Worm (Caenorhabditis elegans) whole organism, L2 larva: ENCODE data around the gene T24C2.3.

ENCODE experiments used
- R02D3.7 ChIP-seq: fragments of 150-350 bp; optimal IDR thresholded peaks from 2 replicates; lab custom pipeline; 2014; ENCODE audit warnings: missing biosample characterization, missing genetic modification characterization
- Y55F3AM.14 ChIP-seq: fragments of 200-800 bp; sonication (Bioruptor generic); optimal IDR thresholded peaks from 2 replicates; lab custom pipeline; 2018; ENCODE audit warnings: mild to moderate bottlenecking, missing genetic modification characterization, missing compliant biosample characterization
- ZK546.5 ChIP-seq: sonication (generic microtip); optimal IDR thresholded peaks from 2 replicates; lab custom pipeline; 2017; ENCODE audit warnings: missing biosample characterization, missing genetic modification characterization
- alr-1 ChIP-seq: fragments of 150-350 bp; optimal IDR thresholded peaks from 2 replicates; lab custom pipeline; 2014; ENCODE audit warnings: missing biosample characterization, missing genetic modification characterization
- aly-2 ChIP-seq: fragments of 150-350 bp; optimal IDR thresholded peaks from 2 replicates; lab custom pipeline; 2014; ENCODE audit warnings: missing biosample characterization, missing genetic modification characterization
- ama-1 ChIP-seq: fragments of 150-350 bp; optimal IDR thresholded peaks from 2 replicates; lab custom pipeline; 2018; ENCODE audit warnings: inconsistent platforms
- blmp-1 ChIP-seq: sonication (generic microtip); optimal IDR thresholded peaks from 2 replicates; lab custom pipeline; 2017; ENCODE audit warnings: missing genetic modification characterization, mild to moderate bottlenecking, missing compliant biosample characterization, antibody characterized with exemption, moderate library complexity; ENCODE audit not compliant: insufficient read depth
- ceh-16 ChIP-seq: fragments of 150-350 bp; optimal IDR thresholded peaks from 2 replicates; lab custom pipeline; 2014; ENCODE audit warnings: missing biosample characterization, missing genetic modification characterization
- ceh-82 ChIP-seq: fragments of 150-350 bp; optimal IDR thresholded peaks from 2 replicates; lab custom pipeline; 2014; ENCODE audit warnings: missing biosample characterization, missing genetic modification characterization
- crh-2 ChIP-seq: sonication (generic microtip); optimal IDR thresholded peaks from 2 replicates; lab custom pipeline; 2017; ENCODE audit warnings: missing biosample characterization, missing genetic modification characterization
- dmd-4 ChIP-seq: sonication (generic microtip); optimal IDR thresholded peaks from 2 replicates; lab custom pipeline; 2017; ENCODE audit warnings: missing biosample characterization, missing genetic modification characterization
- egl-27 ChIP-seq: sonication (generic microtip); optimal IDR thresholded peaks from 3 replicates; lab custom pipeline; 2017; ENCODE audit warnings: missing biosample characterization, missing genetic modification reagents, missing genetic modification characterization
- elt-1 ChIP-seq: fragments of 150-350 bp; optimal IDR thresholded peaks from 2 replicates; lab custom pipeline; 2014; ENCODE audit warnings: missing biosample characterization, missing genetic modification characterization
- elt-3 ChIP-seq: sonication (generic microtip); optimal IDR thresholded peaks from 2 replicates; lab custom pipeline; 2017; ENCODE audit warnings: missing biosample characterization, missing genetic modification characterization
- fos-1 ChIP-seq: fragments of 150-350 bp; optimal IDR thresholded peaks from 2 replicates; lab custom pipeline; 2014; ENCODE audit warnings: missing biosample characterization, missing genetic modification characterization
- gmeb-1 ChIP-seq: fragments of 150-350 bp; optimal IDR thresholded peaks from 2 replicates; lab custom pipeline; 2014; ENCODE audit warnings: missing biosample characterization, missing genetic modification characterization
- lin-11 ChIP-seq: fragments of 150-350 bp; sonication (generic microtip); optimal IDR thresholded peaks from 2 replicates; lab custom pipeline; 2014; ENCODE audit warnings: missing biosample characterization, missing genetic modification characterization, inconsistent platforms, mixed read lengths
- lin-13 ChIP-seq: fragments of 150-350 bp; optimal IDR thresholded peaks from 2 replicates; lab custom pipeline; 2014; ENCODE audit warnings: missing biosample characterization, missing genetic modification reagents, missing genetic modification characterization
- lin-39 ChIP-seq: fragments of 150-350 bp; optimal IDR thresholded peaks from 2 replicates; lab custom pipeline; 2014; ENCODE audit warnings: missing biosample characterization, missing genetic modification reagents, missing genetic modification characterization
- lsy-2 ChIP-seq, 2 experiments: fragments of 150-350 bp in 1 of 2; sonication (generic microtip) in 1 of 2; optimal IDR thresholded peaks; 2 replicates each; lab custom pipeline; 2014 to 2017; ENCODE audit warnings: missing biosample characterization in 2 of 2, missing genetic modification characterization in 2 of 2
- mab-5 ChIP-seq: fragments of 150-350 bp; optimal IDR thresholded peaks from 2 replicates; lab custom pipeline; 2014; ENCODE audit warnings: missing biosample characterization, missing genetic modification characterization
- mbf-1 ChIP-seq: sonication (generic microtip); optimal IDR thresholded peaks from 2 replicates; lab custom pipeline; 2017; ENCODE audit warnings: missing biosample characterization, missing genetic modification characterization
- mdl-1 ChIP-seq, 2 experiments: fragments of 150-350 bp in 1 of 2; sonication (generic microtip) in 1 of 2; optimal IDR thresholded peaks; 2 replicates each; lab custom pipeline; 2017; ENCODE audit warnings: missing biosample characterization in 2 of 2, missing genetic modification characterization in 2 of 2
- nhr-10 ChIP-seq: sonication (generic microtip); optimal IDR thresholded peaks from 2 replicates; lab custom pipeline; 2017; ENCODE audit warnings: missing biosample characterization, missing genetic modification characterization
- nhr-11 ChIP-seq: fragments of 150-350 bp; optimal IDR thresholded peaks from 2 replicates; lab custom pipeline; 2014; ENCODE audit warnings: missing biosample characterization, missing genetic modification characterization
- nhr-129 ChIP-seq: fragments of 150-350 bp; optimal IDR thresholded peaks from 2 replicates; lab custom pipeline; 2014; ENCODE audit warnings: missing biosample characterization, missing genetic modification characterization
- nhr-21 ChIP-seq: fragments of 150-350 bp; optimal IDR thresholded peaks from 2 replicates; lab custom pipeline; 2014; ENCODE audit warnings: missing biosample characterization, missing genetic modification characterization
- nhr-23 ChIP-seq: fragments of 150-350 bp; optimal IDR thresholded peaks from 2 replicates; lab custom pipeline; 2014; ENCODE audit warnings: missing biosample characterization, missing genetic modification reagents, missing genetic modification characterization
- nhr-25 ChIP-seq: fragments of 150-350 bp; sonication (generic microtip); optimal IDR thresholded peaks from 3 replicates; lab custom pipeline; 2014; ENCODE audit warnings: missing biosample characterization, missing genetic modification characterization
- nhr-6 ChIP-seq: fragments of 150-350 bp; optimal IDR thresholded peaks from 2 replicates; lab custom pipeline; 2014; ENCODE audit warnings: missing biosample characterization, missing genetic modification characterization
- sem-4 ChIP-seq: fragments of 150-350 bp; optimal IDR thresholded peaks from 2 replicates; lab custom pipeline; 2014; ENCODE audit warnings: missing biosample characterization, missing genetic modification reagents, missing genetic modification characterization
- sma-3 ChIP-seq: sonication (generic microtip); optimal IDR thresholded peaks from 2 replicates; lab custom pipeline; 2016; ENCODE audit warnings: missing genetic modification reagents, missing genetic modification characterization, missing compliant biosample characterization
- sma-9 ChIP-seq, 2 experiments: fragments of 150-350 bp in 1 of 2; sonication (generic microtip) in 1 of 2; optimal IDR thresholded peaks; 2 replicates each; lab custom pipeline; 2014 to 2016; ENCODE audit warnings: missing genetic modification characterization in 2 of 2, mild to moderate bottlenecking in 1 of 2, missing biosample characterization in 1 of 2, missing compliant biosample characterization in 1 of 2, missing genetic modification reagents in 1 of 2, moderate library complexity in 1 of 2
- snpc-4 ChIP-seq: fragments of 150-350 bp; optimal IDR thresholded peaks from 2 replicates; lab custom pipeline; 2014; ENCODE audit warnings: missing biosample characterization, missing genetic modification characterization
- unc-39 ChIP-seq: fragments of 150-350 bp; optimal IDR thresholded peaks from 2 replicates; lab custom pipeline; 2014; ENCODE audit warnings: missing biosample characterization, missing genetic modification characterization
- unc-55 ChIP-seq: fragments of 150-350 bp; sonication (generic microtip); optimal IDR thresholded peaks from 3 replicates; lab custom pipeline; 2014; ENCODE audit warnings: missing biosample characterization, missing genetic modification reagents, missing genetic modification characterization
- zag-1 ChIP-seq: fragments of 150-350 bp; optimal IDR thresholded peaks from 2 replicates; lab custom pipeline; 2014; ENCODE audit warnings: missing biosample characterization, missing genetic modification characterization
- ztf-1 ChIP-seq: fragments of 200-800 bp; sonication (Bioruptor generic); conservative IDR thresholded peaks from 2 replicates; pipeline ENCODE4 v1.3.6; 2022; ENCODE audit warnings: missing genetic modification characterization, missing compliant biosample characterization
- ztf-11 ChIP-seq: sonication (generic microtip); optimal IDR thresholded peaks from 2 replicates; lab custom pipeline; 2017; ENCODE audit warnings: missing biosample characterization, missing genetic modification characterization
- ztf-4 ChIP-seq: fragments of 150-350 bp; optimal IDR thresholded peaks from 2 replicates; lab custom pipeline; 2014; ENCODE audit warnings: missing biosample characterization, missing genetic modification characterization

The T24C2.3 gene

ce11 chrX:14568258-14568763 lies 25.0 kb downstream of the T24C2.3 start:
- no peak for TF ChIP-seq ama-1 (lab: Kevin White, UChicago)
- TF ChIP-seq aly-2: no peak
- no peak for TF ChIP-seq R02D3.7
- no peak for TF ChIP-seq nhr-10
- TF ChIP-seq mbf-1 (tag; lab: Kevin White, UChicago): no peak
- no peak for TF ChIP-seq unc-39 (tag; lab: Kevin White, UChicago)
- no peak for TF ChIP-seq mdl-1 (tag; optimal IDR thresholded peaks at IDR 0.05; lab: Kevin White, UChicago)
- TF ChIP-seq, all 48 proteins: peak for 0

DNA sequence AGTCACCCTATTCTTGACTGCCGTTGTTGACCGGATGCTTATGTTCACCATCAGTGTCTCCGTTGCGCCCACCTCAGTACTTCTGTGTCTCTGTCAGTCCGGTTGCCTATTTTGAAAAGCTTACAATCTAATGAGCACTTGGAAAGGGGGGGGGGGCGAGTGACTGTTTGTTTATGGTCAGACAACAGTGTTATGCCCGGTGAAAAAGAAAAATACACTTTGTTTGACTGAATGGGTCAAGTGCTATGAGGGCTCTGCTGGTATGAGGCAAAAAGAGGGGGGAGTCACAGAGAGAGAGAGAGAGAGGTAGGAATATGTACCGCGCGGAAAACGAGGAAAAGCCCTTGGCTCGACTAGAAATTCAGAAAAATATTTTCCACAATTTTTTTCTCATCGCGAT lies 28.0 kb downstream of the T24C2.3 start:
- TF ChIP-seq sma-3 (GFP tag; lab: Kevin White, UChicago) (no peak), Y55F3AM.14 (no peak), unc-55 (GFP tag; lab: Kevin White, UChicago) (no peak), nhr-25 (tag; lab: Kevin White, UChicago) (no peak), nhr-129 (tag; lab: Kevin White, UChicago) (no peak), ztf-1 (GFP tag; lab: Robert Waterston, UW) (no peak), ztf-11 (tag; lab: Kevin White, UChicago) (no peak), fos-1 (tag; lab: Kevin White, UChicago) (no peak)

- no peak for TF ChIP-seq ztf-11 (tag; lab: Kevin White, UChicago)
- no peak for TF ChIP-seq nhr-11
Measured at ce11 chrX:14572419-14572818, 29.1 kb downstream of the T24C2.3 start, which contains the start of gene lron-1. Gene lron-1 (plus strand): TSS chrX:14572719.

- TF ChIP-seq sem-4 (peak; percentile 42), lin-11 (tag; lab: Kevin White, UChicago) (no peak), lsy-2 (tag; optimal IDR thresholded peaks at IDR 0.05; lab: Kevin White, UChicago) (peak in 1 of 2 experiments; percentile 21), crh-2 (no peak), unc-39 (tag; lab: Kevin White, UChicago) (no peak), alr-1 (no peak), zag-1 (no peak), dmd-4 (tag; lab: Kevin White, UChicago) (no peak), nhr-129 (tag; lab: Kevin White, UChicago) (no peak), mbf-1 (tag; lab: Kevin White, UChicago) (no peak), nhr-21 (peak; percentile 45), mab-5 (tag; lab: Kevin White, UChicago) (no peak), nhr-25 (tag; lab: Kevin White, UChicago) (peak; percentile 52), gmeb-1 (tag; lab: Kevin White, UChicago) (no peak), lin-13 (no peak), nhr-6 (tag; lab: Kevin White, UChicago) (no peak), elt-1 (peak; percentile 90), unc-55 (GFP tag; lab: Kevin White, UChicago) (no peak), nhr-11 (no peak), snpc-4 (tag; lab: Kevin White, UChicago) (no peak), elt-3 (no peak), egl-27 (tag; lab: Kevin White, UChicago) (peak; percentile 71), sma-3 (GFP tag; lab: Kevin White, UChicago) (peak; percentile 79), ceh-82 (tag; lab: Kevin White, UChicago) (no peak), mdl-1 (tag; optimal IDR thresholded peaks at IDR 0.05; lab: Kevin White, UChicago) (no peak), nhr-23 (tag; lab: Kevin White, UChicago) (peak; percentile 17), ZK546.5 (tag; lab: Kevin White, UChicago) (no peak), ztf-4 (tag; lab: Kevin White, UChicago) (no peak), lin-39 (tag; lab: Kevin White, UChicago) (no peak), sma-9 (GFP tag; optimal IDR thresholded peaks at IDR 0.05; lab: Kevin White, UChicago) (peak; percentile 87), sma-9 (tag; optimal IDR thresholded peaks at IDR 0.05; lab: Kevin White, UChicago) (no peak), blmp-1 (peak; percentile 86), aly-2 (no peak), ceh-16 (tag; lab: Kevin White, UChicago) (peak; percentile 99), fos-1 (tag; lab: Kevin White, UChicago) (peak; percentile 79)
Measured at ce11 chrX:14575920-14576319, 32.6 kb downstream of the T24C2.3 start.
